Worm (Caenorhabditis elegans): Measurements from ENCODE around the gene F44E5.4.

ce11 chrII:11722164-11722563 is 36.9 kb downstream of the F44E5.4 start:
- TF ChIP-seq hlh-15 (tag; optimal IDR thresholded peaks at IDR 0.05): no peak
- no peak for TF ChIP-seq sox-2 (GFP tag; IDR thresholded peaks at IDR 0.05)
- no peak for TF ChIP-seq ama-1 (optimal IDR thresholded peaks at IDR 0.05)
- TF ChIP-seq hlh-30 (tag; optimal IDR thresholded peaks at IDR 0.05; ENCODE audit: insufficient read depth): no peak
